Worm (Caenorhabditis elegans): ENCODE measurements around the gene R04F11.5.

DNA sequence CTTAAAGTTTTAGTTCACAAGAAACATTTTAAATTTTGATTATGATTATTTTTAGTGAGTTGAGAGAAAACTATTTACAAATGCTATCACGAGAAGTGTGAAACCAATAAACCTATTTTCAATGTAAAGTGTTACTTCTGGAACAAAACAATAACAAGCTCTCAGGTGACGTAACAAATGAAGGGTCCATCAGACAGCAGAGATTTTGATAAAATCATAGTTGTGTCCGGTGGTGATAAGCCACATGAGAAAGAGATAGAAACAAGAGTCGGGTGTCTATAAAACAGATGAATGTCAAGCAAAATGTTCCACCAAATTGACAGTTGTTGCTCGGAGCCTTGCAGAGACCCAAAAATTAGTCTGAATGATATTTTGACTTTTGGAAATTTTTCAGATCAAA, 16.6 kb upstream of the R04F11.5 start:
- TF ChIP-seq aly-1 (tag; optimal IDR thresholded peaks at IDR 0.05): no peak
- TF ChIP-seq ama-1 (optimal IDR thresholded peaks at IDR 0.05): no peak
- no peak for TF ChIP-seq ceh-36 (tag; optimal IDR thresholded peaks at IDR 0.05)
- no peak for TF ChIP-seq tbx-37 (GFP tag; conservative IDR thresholded peaks at IDR 0.05)
